Worm (Caenorhabditis elegans) whole organism, L2 larva: ENCODE results near the gene rcd-1.

Experiments used
- C34F6.9 ChIP-seq: fragments of 150-350 bp; optimal IDR thresholded peaks from 2 replicates; lab custom pipeline; 2014; ENCODE audit warnings: missing biosample characterization, missing genetic modification characterization
- F13H6.1 ChIP-seq: sonication (generic microtip); optimal IDR thresholded peaks from 2 replicates; lab custom pipeline; 2016; ENCODE audit warnings: missing genetic modification characterization, missing compliant biosample characterization
- Y55F3AM.14 ChIP-seq: fragments of 200-800 bp; sonication (Bioruptor generic); optimal IDR thresholded peaks from 2 replicates; lab custom pipeline; 2018; ENCODE audit warnings: mild to moderate bottlenecking, missing genetic modification characterization, missing compliant biosample characterization
- ZK546.5 ChIP-seq: sonication (generic microtip); optimal IDR thresholded peaks from 2 replicates; lab custom pipeline; 2017; ENCODE audit warnings: missing biosample characterization, missing genetic modification characterization
- alr-1 ChIP-seq: fragments of 150-350 bp; optimal IDR thresholded peaks from 2 replicates; lab custom pipeline; 2014; ENCODE audit warnings: missing biosample characterization, missing genetic modification characterization
- ama-1 ChIP-seq: fragments of 150-350 bp; optimal IDR thresholded peaks from 2 replicates; lab custom pipeline; 2018; ENCODE audit warnings: inconsistent platforms
- ceh-16 ChIP-seq: fragments of 150-350 bp; optimal IDR thresholded peaks from 2 replicates; lab custom pipeline; 2014; ENCODE audit warnings: missing biosample characterization, missing genetic modification characterization
- ceh-82 ChIP-seq: fragments of 150-350 bp; optimal IDR thresholded peaks from 2 replicates; lab custom pipeline; 2014; ENCODE audit warnings: missing biosample characterization, missing genetic modification characterization
- dmd-4 ChIP-seq: sonication (generic microtip); optimal IDR thresholded peaks from 2 replicates; lab custom pipeline; 2017; ENCODE audit warnings: missing biosample characterization, missing genetic modification characterization
- egl-27 ChIP-seq: sonication (generic microtip); optimal IDR thresholded peaks from 3 replicates; lab custom pipeline; 2017; ENCODE audit warnings: missing biosample characterization, missing genetic modification reagents, missing genetic modification characterization
- elt-1 ChIP-seq: fragments of 150-350 bp; optimal IDR thresholded peaks from 2 replicates; lab custom pipeline; 2014; ENCODE audit warnings: missing biosample characterization, missing genetic modification characterization
- elt-3 ChIP-seq: sonication (generic microtip); optimal IDR thresholded peaks from 2 replicates; lab custom pipeline; 2017; ENCODE audit warnings: missing biosample characterization, missing genetic modification characterization
- fos-1 ChIP-seq: fragments of 150-350 bp; optimal IDR thresholded peaks from 2 replicates; lab custom pipeline; 2014; ENCODE audit warnings: missing biosample characterization, missing genetic modification characterization
- gmeb-1 ChIP-seq: fragments of 150-350 bp; optimal IDR thresholded peaks from 2 replicates; lab custom pipeline; 2014; ENCODE audit warnings: missing biosample characterization, missing genetic modification characterization
- lin-11 ChIP-seq: fragments of 150-350 bp; sonication (generic microtip); optimal IDR thresholded peaks from 2 replicates; lab custom pipeline; 2014; ENCODE audit warnings: missing biosample characterization, missing genetic modification characterization, inconsistent platforms, mixed read lengths
- lin-39 ChIP-seq: fragments of 150-350 bp; optimal IDR thresholded peaks from 2 replicates; lab custom pipeline; 2014; ENCODE audit warnings: missing biosample characterization, missing genetic modification reagents, missing genetic modification characterization
- lsy-2 ChIP-seq, 2 experiments: fragments of 150-350 bp in 1 of 2; sonication (generic microtip) in 1 of 2; optimal IDR thresholded peaks; 2 replicates each; lab custom pipeline; 2014 to 2017; ENCODE audit warnings: missing biosample characterization in 2 of 2, missing genetic modification characterization in 2 of 2
- mab-5 ChIP-seq: fragments of 150-350 bp; optimal IDR thresholded peaks from 2 replicates; lab custom pipeline; 2014; ENCODE audit warnings: missing biosample characterization, missing genetic modification characterization
- mbf-1 ChIP-seq: sonication (generic microtip); optimal IDR thresholded peaks from 2 replicates; lab custom pipeline; 2017; ENCODE audit warnings: missing biosample characterization, missing genetic modification characterization
- mdl-1 ChIP-seq, 2 experiments: fragments of 150-350 bp in 1 of 2; sonication (generic microtip) in 1 of 2; optimal IDR thresholded peaks; 2 replicates each; lab custom pipeline; 2017; ENCODE audit warnings: missing biosample characterization in 2 of 2, missing genetic modification characterization in 2 of 2
- nhr-12 ChIP-seq: fragments of 150-350 bp; optimal IDR thresholded peaks from 2 replicates; lab custom pipeline; 2014; ENCODE audit warnings: missing biosample characterization, missing genetic modification characterization
- nhr-23 ChIP-seq: fragments of 150-350 bp; optimal IDR thresholded peaks from 2 replicates; lab custom pipeline; 2014; ENCODE audit warnings: missing biosample characterization, missing genetic modification reagents, missing genetic modification characterization
- nhr-237 ChIP-seq: fragments of 150-350 bp; optimal IDR thresholded peaks from 2 replicates; lab custom pipeline; 2014; ENCODE audit warnings: missing biosample characterization, missing genetic modification characterization
- nhr-25 ChIP-seq: fragments of 150-350 bp; sonication (generic microtip); optimal IDR thresholded peaks from 3 replicates; lab custom pipeline; 2014; ENCODE audit warnings: missing biosample characterization, missing genetic modification characterization
- nhr-6 ChIP-seq: fragments of 150-350 bp; optimal IDR thresholded peaks from 2 replicates; lab custom pipeline; 2014; ENCODE audit warnings: missing biosample characterization, missing genetic modification characterization
- nhr-77 ChIP-seq: fragments of 150-350 bp; optimal IDR thresholded peaks from 2 replicates; lab custom pipeline; 2014; ENCODE audit warnings: missing biosample characterization, missing genetic modification characterization
- skn-1 ChIP-seq: sonication (generic microtip); optimal IDR thresholded peaks from 2 replicates; lab custom pipeline; 2017; ENCODE audit warnings: missing biosample characterization, missing genetic modification characterization
- sma-3 ChIP-seq: sonication (generic microtip); optimal IDR thresholded peaks from 2 replicates; lab custom pipeline; 2016; ENCODE audit warnings: missing genetic modification reagents, missing genetic modification characterization, missing compliant biosample characterization
- sma-9 ChIP-seq, 2 experiments: fragments of 150-350 bp in 1 of 2; sonication (generic microtip) in 1 of 2; optimal IDR thresholded peaks; 2 replicates each; lab custom pipeline; 2014 to 2016; ENCODE audit warnings: missing genetic modification characterization in 2 of 2, mild to moderate bottlenecking in 1 of 2, missing biosample characterization in 1 of 2, missing compliant biosample characterization in 1 of 2, missing genetic modification reagents in 1 of 2, moderate library complexity in 1 of 2
- snpc-4 ChIP-seq: fragments of 150-350 bp; optimal IDR thresholded peaks from 2 replicates; lab custom pipeline; 2014; ENCODE audit warnings: missing biosample characterization, missing genetic modification characterization
- unc-55 ChIP-seq: fragments of 150-350 bp; sonication (generic microtip); optimal IDR thresholded peaks from 3 replicates; lab custom pipeline; 2014; ENCODE audit warnings: missing biosample characterization, missing genetic modification reagents, missing genetic modification characterization
- zag-1 ChIP-seq: fragments of 150-350 bp; optimal IDR thresholded peaks from 2 replicates; lab custom pipeline; 2014; ENCODE audit warnings: missing biosample characterization, missing genetic modification characterization
- ztf-11 ChIP-seq: sonication (generic microtip); optimal IDR thresholded peaks from 2 replicates; lab custom pipeline; 2017; ENCODE audit warnings: missing biosample characterization, missing genetic modification characterization
- ztf-4 ChIP-seq: fragments of 150-350 bp; optimal IDR thresholded peaks from 2 replicates; lab custom pipeline; 2014; ENCODE audit warnings: missing biosample characterization, missing genetic modification characterization

rcd-1 gene

DNA sequence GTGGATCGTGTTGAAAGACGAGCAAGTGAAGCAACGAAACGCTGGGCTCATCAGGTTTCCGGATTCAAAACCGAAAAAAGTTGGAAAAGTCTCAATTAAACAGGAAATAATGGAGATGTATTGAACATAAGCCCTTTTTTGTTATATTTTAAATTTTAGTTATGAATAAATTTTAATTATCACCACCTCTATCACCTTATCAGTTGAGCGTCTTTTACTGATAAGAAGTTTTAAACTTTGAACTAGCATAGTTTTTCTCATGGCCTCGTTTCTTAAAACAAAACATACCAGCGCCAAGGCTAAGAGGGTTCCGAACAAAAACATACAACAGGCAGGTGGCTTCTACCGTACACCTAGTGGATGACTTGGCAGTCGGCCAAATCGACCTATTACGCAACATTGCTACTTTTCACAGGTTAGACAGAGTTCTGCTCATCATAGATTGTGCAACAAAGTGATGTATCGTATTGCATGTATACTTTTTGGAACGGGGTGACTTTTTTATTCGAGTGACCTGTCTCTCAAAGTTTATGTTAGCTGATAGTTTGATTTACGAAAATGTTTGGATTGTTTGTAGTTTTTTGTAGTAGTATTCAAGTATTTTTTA, 34.8 kb downstream of the rcd-1 start:
- TF ChIP-seq elt-1 (tag; lab: Kevin White, UChicago) (no peak), nhr-25 (no peak), nhr-12 (tag; lab: Kevin White, UChicago) (no peak), zag-1 (no peak), fos-1 (peak; percentile 49), ceh-16 (tag; lab: Kevin White, UChicago) (no peak)

- TF ChIP-seq mab-5 (tag; lab: Kevin White, UChicago) (no peak), nhr-23 (tag; lab: Kevin White, UChicago) (no peak), mbf-1 (no peak), ztf-4 (no peak), gmeb-1 (tag; lab: Kevin White, UChicago) (no peak), sma-3 (no peak), ama-1 (lab: Kevin White, UChicago) (no peak), lin-39 (tag; lab: Kevin White, UChicago) (no peak)
These were observed 39.6 kb downstream of the rcd-1 start, which contains the start of gene fbxb-99 for ce11 chrII:3793336-3793735. TSS of gene fbxb-99 (minus strand) at chrII:3793436.

DNA sequence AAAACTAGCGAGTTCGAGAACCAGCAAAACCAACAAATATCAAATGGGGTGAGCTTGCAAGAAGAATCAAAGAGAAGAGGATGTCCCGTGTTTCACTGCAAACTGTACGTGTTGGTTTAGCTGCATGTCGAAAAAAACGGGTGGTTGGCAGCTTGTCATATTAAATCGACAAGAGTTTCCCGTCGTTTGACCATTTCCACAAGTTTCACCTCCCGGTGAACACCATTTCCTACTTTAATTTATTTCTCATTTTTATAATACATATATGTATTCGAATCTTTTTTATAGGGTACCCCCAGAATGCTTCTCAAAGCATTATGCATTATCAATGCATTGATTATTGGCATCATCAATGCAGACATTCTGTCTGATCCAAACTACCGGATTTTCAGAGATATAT, 41.6 kb downstream of the rcd-1 start, which contains the start of gene Y8A9A.2:
Gene Y8A9A.2 (plus strand): TSS at position 301 of the 400 bp plus-strand sequence.
- TF ChIP-seq F13H6.1 (tag; lab: Kevin White, UChicago), result no peak
- no peak for TF ChIP-seq lin-11 (tag; lab: Kevin White, UChicago)
- no peak for TF ChIP-seq elt-1 (tag; lab: Kevin White, UChicago)
- no peak for TF ChIP-seq dmd-4 (tag; lab: Kevin White, UChicago)
- TF ChIP-seq gmeb-1 (tag; lab: Kevin White, UChicago), result no peak
- TF ChIP-seq lsy-2 (tag; optimal IDR thresholded peaks at IDR 0.05; lab: Kevin White, UChicago), result no peak
- no peak for TF ChIP-seq elt-3
- TF ChIP-seq Y55F3AM.14 (GFP tag; lab: Kevin White, UChicago), result no peak
- no peak for TF ChIP-seq snpc-4
- TF ChIP-seq ama-1 (lab: Kevin White, UChicago), result no peak
- no peak for TF ChIP-seq mbf-1
- no peak for TF ChIP-seq egl-27 (tag; lab: Kevin White, UChicago)
- TF ChIP-seq ZK546.5 (tag; lab: Kevin White, UChicago), result no peak

- no peak for TF ChIP-seq nhr-12 (tag; lab: Kevin White, UChicago)
- no peak for TF ChIP-seq mdl-1 (tag; optimal IDR thresholded peaks at IDR 0.05; lab: Kevin White, UChicago)
- TF ChIP-seq sma-9 (GFP tag; optimal IDR thresholded peaks at IDR 0.05; lab: Kevin White, UChicago), result no peak
- no peak for TF ChIP-seq sma-9 (tag; optimal IDR thresholded peaks at IDR 0.05; lab: Kevin White, UChicago)
- TF ChIP-seq sma-3, result no peak
These were observed 49.5 kb downstream of the rcd-1 start, which contains the start of gene ins-32 for ce11 chrII:3803219-3803618. TSS of gene ins-32 (minus strand) at chrII:3803319.

DNA sequence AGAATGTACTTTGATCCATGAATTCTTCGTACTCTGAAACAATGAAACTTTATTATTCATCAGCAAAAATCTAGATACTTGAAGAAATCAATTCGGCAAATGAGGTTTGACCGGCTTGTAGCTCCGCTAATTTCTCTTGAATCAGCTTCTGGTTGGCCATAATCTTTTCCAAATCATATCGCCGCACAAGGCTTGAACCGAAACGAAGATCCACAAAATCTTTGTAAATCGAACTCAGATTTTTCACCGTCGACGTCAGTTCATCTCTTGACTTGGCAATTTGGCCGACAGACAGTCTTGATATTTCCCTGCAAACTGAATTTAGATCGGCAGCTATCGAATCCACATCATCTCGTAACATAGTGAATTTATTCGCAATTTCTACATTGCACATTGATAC, 51.8 kb downstream of the rcd-1 start:
- TF ChIP-seq alr-1 (tag; lab: Kevin White, UChicago) (no peak), fos-1 (no peak), lsy-2 (tag; optimal IDR thresholded peaks at IDR 0.05; lab: Kevin White, UChicago) (no peak), nhr-77 (tag; lab: Kevin White, UChicago) (no peak), ztf-11 (tag; lab: Kevin White, UChicago) (no peak), snpc-4 (no peak), skn-1 (tag; lab: Kevin White, UChicago) (no peak)

- TF ChIP-seq nhr-25, result no peak
- TF ChIP-seq elt-3, result no peak
- TF ChIP-seq unc-55, result no peak
- TF ChIP-seq egl-27 (tag; lab: Kevin White, UChicago), result no peak
- TF ChIP-seq ama-1 (lab: Kevin White, UChicago), result no peak
- TF ChIP-seq lin-11 (tag; lab: Kevin White, UChicago), result no peak
- TF ChIP-seq Y55F3AM.14 (GFP tag; lab: Kevin White, UChicago), result no peak
- no peak for TF ChIP-seq skn-1 (tag; lab: Kevin White, UChicago)
- TF ChIP-seq nhr-6 (tag; lab: Kevin White, UChicago), result no peak
- TF ChIP-seq mbf-1, result no peak
- TF ChIP-seq dmd-4 (tag; lab: Kevin White, UChicago), result no peak
- TF ChIP-seq ceh-16 (tag; lab: Kevin White, UChicago), result no peak
- no peak for TF ChIP-seq fos-1
- TF ChIP-seq nhr-12 (tag; lab: Kevin White, UChicago), result no peak
- no peak for TF ChIP-seq nhr-23 (tag; lab: Kevin White, UChicago)
- TF ChIP-seq F13H6.1 (tag; lab: Kevin White, UChicago), result no peak
- TF ChIP-seq ceh-82 (tag; lab: Kevin White, UChicago), result no peak
- no peak for TF ChIP-seq nhr-237
- TF ChIP-seq ZK546.5 (tag; lab: Kevin White, UChicago), result no peak
- TF ChIP-seq C34F6.9, result no peak
These were observed 53.3 kb downstream of the rcd-1 start, which contains the start of gene F54D10.4 for ce11 chrII:3806964-3807363. TSS of gene F54D10.4 (minus strand) at chrII:3807064.
